Worm (Caenorhabditis elegans) whole organism, L3 larva: Measurements from ENCODE around the gene tsp-14.

Experiments
- ceh-82 ChIP-seq: fragments of 150-350 bp; optimal IDR thresholded peaks from 2 replicates; lab custom pipeline; 2014; ENCODE audit warnings: missing biosample characterization, missing genetic modification characterization
- daf-12 ChIP-seq: fragments of 150-350 bp; optimal IDR thresholded peaks from 2 replicates; lab custom pipeline; 2014; ENCODE audit warnings: missing biosample characterization, missing genetic modification reagents, missing genetic modification characterization
- egl-27 ChIP-seq: sonication (generic microtip); optimal IDR thresholded peaks from 4 replicates; lab custom pipeline; 2017; ENCODE audit warnings: missing biosample characterization, missing genetic modification reagents, missing genetic modification characterization
- elt-2 ChIP-seq: sonication (generic microtip); optimal IDR thresholded peaks from 2 replicates; lab custom pipeline; 2016; ENCODE audit warnings: missing genetic modification reagents, mild to moderate bottlenecking, missing genetic modification characterization, missing compliant biosample characterization
- fkh-10 ChIP-seq: sonication (generic microtip); optimal IDR thresholded peaks from 2 replicates; lab custom pipeline; 2017; ENCODE audit warnings: missing biosample characterization, missing genetic modification reagents, missing genetic modification characterization
- fkh-2 ChIP-seq: fragments of 150-350 bp; optimal IDR thresholded peaks from 2 replicates; lab custom pipeline; 2014; ENCODE audit warnings: missing biosample characterization, missing genetic modification reagents, missing genetic modification characterization
- nfya-1 ChIP-seq: sonication (generic microtip); optimal IDR thresholded peaks from 2 replicates; lab custom pipeline; 2017; ENCODE audit warnings: missing genetic modification characterization, mild to moderate bottlenecking, missing compliant biosample characterization, antibody characterized with exemption, moderate library complexity; ENCODE audit not compliant: insufficient read depth
- nhr-23 ChIP-seq: fragments of 150-350 bp; optimal IDR thresholded peaks from 2 replicates; lab custom pipeline; 2014; ENCODE audit warnings: missing biosample characterization, missing genetic modification reagents, missing genetic modification characterization
- nhr-237 ChIP-seq: fragments of 150-350 bp; optimal IDR thresholded peaks from 2 replicates; lab custom pipeline; 2014; ENCODE audit warnings: missing biosample characterization, missing genetic modification characterization
- nhr-25 ChIP-seq: sonication (generic microtip); optimal IDR thresholded peaks from 2 replicates; lab custom pipeline; 2017; ENCODE audit warnings: missing biosample characterization, missing genetic modification characterization
- nhr-43 ChIP-seq: sonication (generic microtip); optimal IDR thresholded peaks from 2 replicates; lab custom pipeline; 2016; ENCODE audit warnings: mild to moderate bottlenecking, missing genetic modification characterization, missing compliant biosample characterization; ENCODE audit not compliant: poor library complexity, severe bottlenecking
- pha-4 ChIP-seq: fragments of 150-350 bp; optimal IDR thresholded peaks from 2 replicates; lab custom pipeline; 2014; ENCODE audit warnings: missing biosample characterization, missing genetic modification reagents, missing genetic modification characterization
- pqm-1 ChIP-seq: fragments of 150-350 bp; optimal IDR thresholded peaks from 2 replicates; lab custom pipeline; 2017; ENCODE audit warnings: missing biosample characterization, missing genetic modification characterization, inconsistent platforms
- sea-2 ChIP-seq: fragments of 150-350 bp; sonication (generic microtip); optimal IDR thresholded peaks from 4 replicates; lab custom pipeline; 2014; ENCODE audit warnings: missing biosample characterization, missing genetic modification reagents, missing genetic modification characterization
- skn-1 ChIP-seq: fragments of 150-350 bp; optimal IDR thresholded peaks from 2 replicates; lab custom pipeline; 2014; ENCODE audit warnings: missing biosample characterization, missing genetic modification characterization
- tbx-2 ChIP-seq: sonication (generic microtip); optimal IDR thresholded peaks from 2 replicates; lab custom pipeline; 2016; ENCODE audit warnings: mild to moderate bottlenecking, missing genetic modification characterization, missing compliant biosample characterization
- ztf-4 ChIP-seq: fragments of 150-350 bp; optimal IDR thresholded peaks from 2 replicates; lab custom pipeline; 2014; ENCODE audit warnings: missing biosample characterization, missing genetic modification characterization

The tsp-14 gene

DNA sequence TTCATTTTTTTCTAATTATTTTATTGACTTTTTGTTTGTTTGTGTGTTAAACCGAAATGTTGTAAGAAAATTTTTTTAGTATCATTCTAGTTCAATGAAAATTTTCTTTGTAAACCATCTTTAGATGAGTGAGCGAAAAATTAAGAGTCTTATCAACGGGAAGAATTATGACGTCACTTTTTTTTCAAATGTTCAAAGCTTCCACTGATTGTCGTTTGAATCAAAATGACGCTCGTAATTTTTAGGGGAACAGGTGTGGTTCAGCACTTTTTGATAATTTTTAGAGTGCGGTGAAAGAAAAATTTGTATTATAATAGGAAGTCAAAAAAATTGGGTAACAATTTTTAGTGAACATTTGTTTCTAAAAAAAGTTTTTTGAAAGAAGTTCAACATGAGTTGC, 55.2 kb downstream of the tsp-14 start:
- TF ChIP-seq nhr-43 (tag; lab: Kevin White, UChicago) (no peak), elt-2 (tag; lab: Kevin White, UChicago) (peak; percentile 84), pqm-1 (peak; percentile 32)

DNA sequence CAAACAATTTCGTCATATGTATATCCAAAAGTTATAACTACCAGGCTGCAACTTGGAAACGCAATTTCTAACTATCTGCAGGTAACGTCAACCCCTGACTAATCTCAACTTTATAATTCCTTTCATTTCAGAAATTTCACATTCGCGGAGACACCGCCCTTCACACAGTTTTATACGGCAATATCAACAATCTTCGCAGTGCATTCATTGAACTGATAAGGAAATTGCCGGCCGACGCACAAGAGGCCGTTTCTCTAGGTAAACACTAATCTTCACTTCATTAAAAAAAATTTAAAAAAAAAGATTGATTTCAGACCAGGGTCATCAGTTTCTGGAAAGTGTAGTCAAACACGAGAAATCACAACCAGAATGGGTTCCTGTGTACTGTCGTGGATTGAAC, 57.9 kb downstream of the tsp-14 start:
- TF ChIP-seq egl-27 = no peak
- TF ChIP-seq pha-4 (tag; lab: Kevin White, UChicago) = peak; percentile 39
- TF ChIP-seq nhr-43 (tag; lab: Kevin White, UChicago) = no peak
- TF ChIP-seq fkh-2 (tag; lab: Kevin White, UChicago) = no peak
- TF ChIP-seq fkh-10 = no peak
- TF ChIP-seq elt-2 (tag; lab: Kevin White, UChicago) = peak; percentile 88
- no peak for TF ChIP-seq nhr-25
- peak; percentile 50 for TF ChIP-seq pqm-1
- no peak for TF ChIP-seq sea-2

DNA sequence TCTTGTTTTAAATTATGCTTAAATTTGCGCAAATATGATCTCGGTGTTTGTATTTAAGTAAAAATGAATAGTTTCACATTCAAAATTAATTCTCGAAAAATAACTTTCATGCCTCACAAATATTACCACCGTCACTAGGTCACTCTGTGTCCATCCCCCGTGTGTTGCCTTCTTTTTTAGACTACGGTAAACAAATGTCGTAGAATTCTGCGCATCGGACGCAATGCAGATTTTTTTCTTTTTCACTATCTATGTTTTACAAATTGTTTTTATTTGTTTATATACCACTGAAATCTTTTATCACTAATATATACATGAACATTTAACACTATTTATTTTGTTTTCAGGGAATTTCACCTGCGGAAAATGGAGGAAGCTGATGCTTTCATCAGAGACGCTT, 58.5 kb downstream of the tsp-14 start, which contains the start of gene R08E3.3:
TSS of gene R08E3.3 (plus strand) at position 342 of the 400 bp plus-strand sequence.
- TF ChIP-seq tbx-2 = no peak
- peak; percentile 11 for TF ChIP-seq nhr-25
- peak; percentile 64 for TF ChIP-seq nfya-1
- TF ChIP-seq skn-1 = no peak
- no peak for TF ChIP-seq daf-12 (tag; lab: Kevin White, UChicago)
- peak; percentile 24 for TF ChIP-seq nhr-23 (tag; lab: Kevin White, UChicago)
- TF ChIP-seq ceh-82 (tag; lab: Kevin White, UChicago) = no peak
- peak; percentile 76 for TF ChIP-seq pha-4 (tag; lab: Kevin White, UChicago)
- no peak for TF ChIP-seq ztf-4 (tag; lab: Kevin White, UChicago)
- peak; percentile 22 for TF ChIP-seq elt-2 (tag; lab: Kevin White, UChicago)
- TF ChIP-seq nhr-237 (tag; lab: Kevin White, UChicago) = no peak
